Fruit fly (Drosophila melanogaster) whole organism, embryonic: ENCODE data around the gene CG1309.

ENCODE experiments used
- Awh ChIP-seq: fragments of 200-800 bp; sonication (Bioruptor generic); IDR thresholded peaks from 2 replicates; pipeline ENCODE4, ENCODE4 v1.3.6; 2022; ENCODE audit warnings: missing biosample characterization, missing genetic modification characterization
- B-H1 ChIP-seq: fragments of 200-800 bp; sonication (Bioruptor generic); IDR thresholded peaks from 3 replicates; pipeline ENCODE4 v1.3.6; 2022; ENCODE audit warnings: missing biosample characterization, missing genetic modification characterization
- BEAF-32 ChIP-seq: fragments of 200-800 bp; sonication (Bioruptor generic); optimal IDR thresholded peaks from 3 replicates; lab custom pipeline; 2017; ENCODE audit warnings: missing biosample characterization, missing genetic modification characterization, mild to moderate bottlenecking, moderate library complexity, missing genetic modification reagents
- Bdp1 ChIP-seq: fragments of 200-800 bp; sonication (Bioruptor generic); optimal IDR thresholded peaks from 3 replicates; lab custom pipeline; 2016; ENCODE audit warnings: missing biosample characterization, missing genetic modification characterization
- Blimp-1 ChIP-seq: fragments of 200-800 bp; sonication (Bioruptor generic); optimal IDR thresholded peaks from 3 replicates; lab custom pipeline; 2018; ENCODE audit warnings: missing biosample characterization, missing genetic modification characterization, mild to moderate bottlenecking, moderate library complexity, missing genetic modification reagents
- CG10267 ChIP-seq: fragments of 200-800 bp; sonication (Bioruptor generic); optimal IDR thresholded peaks from 2 replicates; lab custom pipeline; 2018; ENCODE audit warnings: missing biosample characterization, mild to moderate bottlenecking, missing genetic modification characterization, moderate library complexity
- CG11723 ChIP-seq: fragments of 200-800 bp; sonication (Bioruptor generic); optimal IDR thresholded peaks from 2 replicates; lab custom pipeline; 2017; ENCODE audit warnings: missing biosample characterization, mild to moderate bottlenecking, missing genetic modification characterization
- CG12659 ChIP-seq: fragments of 200-800 bp; sonication (Bioruptor generic); optimal IDR thresholded peaks from 3 replicates; lab custom pipeline; 2017; ENCODE audit warnings: mild to moderate bottlenecking, missing biosample characterization, missing genetic modification reagents, missing genetic modification characterization
- CG12744 ChIP-seq: fragments of 200-800 bp; sonication (Bioruptor generic); optimal IDR thresholded peaks from 2 replicates; lab custom pipeline; 2016; ENCODE audit warnings: missing biosample characterization, missing genetic modification characterization
- CG12942 ChIP-seq: fragments of 200-800 bp; sonication (Bioruptor generic); optimal IDR thresholded peaks from 3 replicates; lab custom pipeline; 2016; ENCODE audit warnings: missing biosample characterization, missing genetic modification characterization
- CG14965 ChIP-seq: fragments of 200-800 bp; sonication (Bioruptor generic); optimal IDR thresholded peaks from 2 replicates; lab custom pipeline; 2016; ENCODE audit warnings: missing biosample characterization, missing genetic modification characterization, borderline replicate concordance
- CG1603 ChIP-seq: fragments of 200-800 bp; sonication (Bioruptor generic); optimal IDR thresholded peaks from 2 replicates; lab custom pipeline; 2019; ENCODE audit warnings: missing biosample characterization, mild to moderate bottlenecking, missing genetic modification characterization, moderate library complexity
- CG18476 ChIP-seq: fragments of 200-800 bp; sonication (Bioruptor generic); optimal IDR thresholded peaks from 2 replicates; lab custom pipeline; 2016; ENCODE audit warnings: missing biosample characterization, mild to moderate bottlenecking, missing genetic modification characterization
- CG18619 ChIP-seq: fragments of 200-800 bp; sonication (Bioruptor generic); optimal IDR thresholded peaks from 3 replicates; lab custom pipeline; 2017; ENCODE audit warnings: missing biosample characterization, mild to moderate bottlenecking, missing genetic modification characterization
- CG3163 ChIP-seq: fragments of 200-800 bp; sonication (Bioruptor generic); optimal IDR thresholded peaks from 3 replicates; lab custom pipeline; 2016; ENCODE audit warnings: missing biosample characterization, missing genetic modification characterization
- CG3407 ChIP-seq: fragments of 200-800 bp; sonication (Bioruptor generic); optimal IDR thresholded peaks from 2 replicates; lab custom pipeline; 2018; ENCODE audit warnings: missing biosample characterization, mild to moderate bottlenecking, missing genetic modification characterization
- CG4617 ChIP-seq: fragments of 200-800 bp; sonication (Bioruptor generic); optimal IDR thresholded peaks from 3 replicates; lab custom pipeline; 2016; ENCODE audit warnings: missing biosample characterization, missing genetic modification characterization, borderline replicate concordance
- CG6683 ChIP-seq: fragments of 200-800 bp; sonication (Bioruptor generic); optimal IDR thresholded peaks from 2 replicates; lab custom pipeline; 2017; ENCODE audit warnings: missing biosample characterization, mild to moderate bottlenecking, missing genetic modification characterization, missing genetic modification reagents
- CG6689 ChIP-seq: fragments of 200-800 bp; sonication (Bioruptor generic); IDR thresholded peaks from 2 replicates; pipeline ENCODE4 v1.3.6; 2022; ENCODE audit warnings: missing biosample characterization, missing genetic modification characterization
- CG7556 ChIP-seq: fragments of 200-800 bp; sonication (Bioruptor generic); optimal IDR thresholded peaks from 2 replicates; lab custom pipeline; 2017; ENCODE audit warnings: missing biosample characterization, mild to moderate bottlenecking, missing genetic modification characterization
- CG9817 ChIP-seq: fragments of 200-800 bp; sonication (Bioruptor generic); optimal IDR thresholded peaks from 2 replicates; lab custom pipeline; 2018; ENCODE audit warnings: missing biosample characterization, mild to moderate bottlenecking, missing genetic modification characterization, moderate library complexity
- HHEX ChIP-seq: fragments of 200-800 bp; sonication (Bioruptor generic); optimal IDR thresholded peaks from 3 replicates; lab custom pipeline; 2017; ENCODE audit warnings: missing biosample characterization, mild to moderate bottlenecking, missing genetic modification characterization, missing genetic modification reagents
- Med ChIP-seq: fragments of 200-800 bp; sonication (Bioruptor generic); peaks from one replicate; lab custom pipeline; 2016; ENCODE audit warnings: missing biosample characterization, missing genetic modification characterization, mild to moderate bottlenecking, inconsistent platforms, moderate library complexity
- Ravus ChIP-seq: fragments of 200-800 bp; sonication (Bioruptor generic); IDR thresholded peaks from 2 replicates; pipeline ENCODE4 v1.3.6; 2022; ENCODE audit warnings: missing biosample characterization, missing genetic modification characterization
- Sry-β ChIP-seq: fragments of 200-800 bp; sonication (Bioruptor generic); optimal IDR thresholded peaks from 2 replicates; lab custom pipeline; 2018; ENCODE audit warnings: missing biosample characterization, mild to moderate bottlenecking, missing genetic modification characterization, moderate library complexity
- Sry-δ ChIP-seq: fragments of 200-800 bp; sonication (Bioruptor generic); optimal IDR thresholded peaks from 2 replicates; lab custom pipeline; 2016; ENCODE audit warnings: missing biosample characterization, missing genetic modification characterization
- Ssrp ChIP-seq: fragments of 200-800 bp; sonication (Bioruptor generic); optimal IDR thresholded peaks from 2 replicates; lab custom pipeline; 2018; ENCODE audit warnings: missing biosample characterization, mild to moderate bottlenecking, missing genetic modification characterization, moderate library complexity
- Xbp1 ChIP-seq: fragments of 200-800 bp; sonication (Bioruptor generic); optimal IDR thresholded peaks from 3 replicates; lab custom pipeline; 2016; ENCODE audit warnings: missing biosample characterization, mild to moderate bottlenecking, missing genetic modification characterization
- ase ChIP-seq: fragments of 200-800 bp; sonication (Bioruptor generic); IDR thresholded peaks from 3 replicates; pipeline ENCODE4 v1.3.6; 2022; ENCODE audit warnings: missing biosample characterization, missing genetic modification characterization
- chif ChIP-seq, 2 experiments: fragments of 200-800 bp; sonication (Bioruptor generic); optimal IDR thresholded peaks; 3 replicates each; lab custom pipeline; 2016; ENCODE audit warnings: missing biosample characterization in 2 of 2, missing genetic modification characterization in 2 of 2
- chm ChIP-seq: fragments of 200-800 bp; sonication (Bioruptor generic); IDR thresholded peaks from 2 replicates; pipeline ENCODE4 v1.3.6; 2022; ENCODE audit warnings: missing biosample characterization, missing genetic modification characterization
- dan ChIP-seq: fragments of 200-800 bp; sonication (Bioruptor generic); IDR thresholded peaks from 2 replicates; pipeline ENCODE4 v1.3.6; 2022; ENCODE audit warnings: missing biosample characterization, missing genetic modification characterization
- dati ChIP-seq: fragments of 200-800 bp; sonication (Bioruptor generic); IDR thresholded peaks from 2 replicates; pipeline ENCODE4 v1.3.6; 2022; ENCODE audit warnings: missing biosample characterization, missing genetic modification characterization
- dysf ChIP-seq: fragments of 200-800 bp; sonication (Bioruptor generic); IDR thresholded peaks from 3 replicates; pipeline ENCODE4 v1.3.6; 2022; ENCODE audit warnings: missing biosample characterization, missing genetic modification characterization
- fd102C ChIP-seq: fragments of 200-800 bp; sonication (Bioruptor generic); optimal IDR thresholded peaks from 2 replicates; lab custom pipeline; 2018; ENCODE audit warnings: missing biosample characterization, mild to moderate bottlenecking, missing genetic modification characterization, moderate library complexity
- grn ChIP-seq: fragments of 200-800 bp; sonication (Bioruptor generic); optimal IDR thresholded peaks from 3 replicates; lab custom pipeline; 2017; ENCODE audit warnings: missing biosample characterization, missing genetic modification characterization
- ham ChIP-seq: fragments of 200-800 bp; sonication (Bioruptor generic); IDR thresholded peaks from 2 replicates; pipeline ENCODE4 v1.3.6; 2022; ENCODE audit warnings: missing biosample characterization, missing genetic modification characterization
- kni ChIP-seq: fragments of 200-800 bp; sonication (Bioruptor generic); optimal IDR thresholded peaks from 3 replicates; lab custom pipeline; 2017; ENCODE audit warnings: mild to moderate bottlenecking, missing biosample characterization, missing genetic modification reagents, missing genetic modification characterization
- lola ChIP-seq, 3 experiments: fragments of >200 bp in 2 of 3; fragments of 200-800 bp in 1 of 3; sonication (Bioruptor generic) in 1 of 3; optimal IDR thresholded peaks; 2 replicates each; lab custom pipeline; 2017 to 2019; ENCODE audit warnings: missing biosample characterization in 3 of 3, missing genetic modification characterization in 3 of 3, mild to moderate bottlenecking in 1 of 3, moderate library complexity in 1 of 3
- nom ChIP-seq: fragments of 200-800 bp; sonication (Bioruptor generic); optimal IDR thresholded peaks from 2 replicates; lab custom pipeline; 2017; ENCODE audit warnings: missing biosample characterization, missing genetic modification characterization, mild to moderate bottlenecking, moderate library complexity, missing genetic modification reagents
- oc ChIP-seq: fragments of 200-800 bp; sonication (Bioruptor generic); optimal IDR thresholded peaks from 2 replicates; lab custom pipeline; 2018; ENCODE audit warnings: missing biosample characterization, mild to moderate bottlenecking, missing genetic modification characterization, moderate library complexity
- pita ChIP-seq: fragments of 200-800 bp; sonication (Bioruptor generic); optimal IDR thresholded peaks from 2 replicates; lab custom pipeline; 2017; ENCODE audit warnings: missing biosample characterization, mild to moderate bottlenecking, missing genetic modification characterization
- pnt ChIP-seq: fragments of 200-800 bp; sonication (Bioruptor generic); optimal IDR thresholded peaks from 3 replicates; lab custom pipeline; 2016; ENCODE audit warnings: missing biosample characterization, missing genetic modification characterization
- row ChIP-seq: fragments of 200-800 bp; sonication (Bioruptor generic); IDR thresholded peaks from 3 replicates; pipeline ENCODE4 v1.3.6; 2022; ENCODE audit warnings: missing biosample characterization, missing genetic modification characterization
- so ChIP-seq: fragments of 200-800 bp; sonication (Bioruptor generic); IDR thresholded peaks from 3 replicates; pipeline ENCODE4 v1.3.6; 2022; ENCODE audit warnings: missing biosample characterization, missing genetic modification characterization
- tio ChIP-seq: fragments of 200-800 bp; sonication (Bioruptor generic); optimal IDR thresholded peaks from 2 replicates; lab custom pipeline; 2017; ENCODE audit warnings: missing biosample characterization, missing genetic modification characterization, inconsistent platforms
- vnd ChIP-seq: fragments of 200-800 bp; sonication (Bioruptor generic); IDR thresholded peaks from 3 replicates; pipeline ENCODE4 v1.3.6; 2022; ENCODE audit warnings: missing biosample characterization, missing genetic modification characterization; ENCODE audit not compliant: partially characterized antibody
- wek ChIP-seq: fragments of 200-800 bp; sonication (Bioruptor generic); optimal IDR thresholded peaks from 3 replicates; lab custom pipeline; 2018; ENCODE audit warnings: missing biosample characterization, mild to moderate bottlenecking, missing genetic modification characterization, moderate library complexity

Gene CG1309

DNA sequence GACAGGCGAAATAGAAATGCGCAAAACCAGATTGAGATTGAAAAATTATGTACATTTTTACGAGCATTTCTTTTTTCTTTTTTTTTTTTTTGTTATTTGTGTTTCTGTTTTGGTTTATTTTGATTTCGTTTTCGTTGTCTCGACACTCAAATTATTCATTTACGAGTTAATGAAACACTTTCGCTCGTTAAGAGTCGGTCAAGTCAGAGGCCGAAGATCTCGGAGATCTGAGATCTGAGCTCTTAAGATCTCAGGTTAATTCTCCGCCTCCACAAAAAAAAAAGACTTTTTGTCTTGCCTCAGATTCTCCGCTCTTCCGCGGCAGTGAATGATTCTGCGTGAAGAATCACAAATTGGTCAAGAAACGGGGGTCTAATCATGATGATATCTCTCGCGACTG, 6.6 kb downstream of the CG1309 start:
- TF ChIP-seq CG12744 (GFP tag; lab: Kevin White, UChicago) (no peak), grn (GFP tag; lab: Kevin White, UChicago) (peak; percentile 1), Ssrp (tag; lab: Kevin White, UChicago) (no peak), tio (GFP tag; lab: Kevin White, UChicago) (no peak), BEAF-32 (GFP tag; lab: Kevin White, UChicago) (no peak), dysf (GFP tag; lab: Robert Waterston, UW) (no peak), B-H1 (GFP tag; lab: Robert Waterston, UW) (no peak), Med (no peak), Awh (GFP tag; lab: Robert Waterston, UW) (0 out of 2 replicates have a peak, but pooled peaks have one; percentile 54), chif (GFP tag; optimal IDR thresholded peaks at IDR 0.05; lab: Kevin White, UChicago) (no peak), CG12942 (GFP tag; lab: Kevin White, UChicago) (no peak), CG10267 (tag; lab: Kevin White, UChicago) (no peak), Blimp-1 (peak; percentile 88), Ravus (no peak), row (GFP tag; lab: Robert Waterston, UW) (no peak), chm (GFP tag; lab: Robert Waterston, UW) (no peak), dan (no peak)
- TF ChIP-seq, all 482 proteins: peak for 3

dm6 chr3L:4267403-4267802, 8.2 kb downstream of the CG1309 start, which contains the start of gene CG33764:
CG33764 (minus strand) TSS chr3L:4267503.
- no peak for TF ChIP-seq dati (GFP tag; lab: Robert Waterston, UW)
- TF ChIP-seq CG9817 (tag; lab: Kevin White, UChicago): no peak
- no peak for TF ChIP-seq so (GFP tag; lab: Robert Waterston, UW)
- no peak for TF ChIP-seq CG3163 (GFP tag; lab: Kevin White, UChicago)
- TF ChIP-seq ase: no peak
- no peak for TF ChIP-seq ham (GFP tag; lab: Robert Waterston, UW)
- no peak for TF ChIP-seq HHEX (GFP tag; lab: Kevin White, UChicago)
- TF ChIP-seq CG18476 (GFP tag; lab: Kevin White, UChicago): no peak
- no peak for TF ChIP-seq CG3407 (GFP tag; lab: Kevin White, UChicago)
- TF ChIP-seq wek (GFP tag; lab: Kevin White, UChicago): no peak
- no peak for TF ChIP-seq pita (GFP tag; lab: Kevin White, UChicago)

dm6 chr3L:4269208-4269607, 10.0 kb downstream of the CG1309 start:
- TF ChIP-seq CG6683 (GFP tag; lab: Kevin White, UChicago) (no peak), fd102C (GFP tag; lab: Kevin White, UChicago) (no peak), CG18619 (GFP tag; lab: Kevin White, UChicago) (no peak), Bdp1 (GFP tag; lab: Kevin White, UChicago) (no peak), nom (GFP tag; lab: Kevin White, UChicago) (no peak), grn (GFP tag; lab: Kevin White, UChicago) (peak; percentile 22), Blimp-1 (peak; percentile 98), oc (tag; lab: Kevin White, UChicago) (peak; percentile 69), CG6689 (no peak), CG11723 (GFP tag; lab: Kevin White, UChicago) (no peak), Xbp1 (no peak), lola (GFP tag; optimal IDR thresholded peaks at IDR 0.05; lab: Kevin White, UChicago) (no peak), CG1603 (tag; lab: Kevin White, UChicago) (no peak), CG12659 (GFP tag; lab: Kevin White, UChicago) (no peak), Sry-β (GFP tag; lab: Kevin White, UChicago) (no peak), vnd (GFP tag; lab: Robert Waterston, UW) (no peak), CG7556 (GFP tag; lab: Kevin White, UChicago) (no peak), CG4617 (no peak), Sry-δ (no peak), CG14965 (GFP tag; lab: Kevin White, UChicago) (no peak), kni (GFP tag; lab: Kevin White, UChicago) (peak; percentile 31), pnt (GFP tag; lab: Kevin White, UChicago) (no peak)
